Fruit fly (Drosophila melanogaster) whole organism, embryonic: ENCODE data around the gene CG11396.

ENCODE experiments used
- BtbVII ChIP-seq: fragments of 200-800 bp; sonication (Bioruptor generic); optimal IDR thresholded peaks from 3 replicates; lab custom pipeline; 2017; ENCODE audit warnings: missing biosample characterization, mild to moderate bottlenecking, missing genetic modification characterization
- CG10565 ChIP-seq: fragments of 200-800 bp; sonication (Bioruptor generic); optimal IDR thresholded peaks from 3 replicates; lab custom pipeline; 2016; ENCODE audit warnings: missing biosample characterization, mild to moderate bottlenecking, missing genetic modification characterization
- CG13624 ChIP-seq: fragments of 200-800 bp; sonication (Bioruptor generic); optimal IDR thresholded peaks from 2 replicates; lab custom pipeline; 2016; ENCODE audit warnings: missing biosample characterization, missing genetic modification characterization
- CG14860 ChIP-seq: fragments of 200-800 bp; sonication (Bioruptor generic); IDR thresholded peaks from 3 replicates; pipeline ENCODE4 v1.3.6; 2022; ENCODE audit warnings: missing biosample characterization, missing genetic modification characterization; ENCODE audit not compliant: partially characterized antibody
- CG1603 ChIP-seq: fragments of 200-800 bp; sonication (Bioruptor generic); optimal IDR thresholded peaks from 2 replicates; lab custom pipeline; 2019; ENCODE audit warnings: missing biosample characterization, mild to moderate bottlenecking, missing genetic modification characterization, moderate library complexity
- CG17328 ChIP-seq: fragments of 200-800 bp; sonication (Bioruptor generic); IDR thresholded peaks from 2 replicates; pipeline ENCODE4 v1.3.6; 2022; ENCODE audit warnings: missing biosample characterization, missing genetic modification characterization
- CG32767 ChIP-seq: fragments of 200-800 bp; sonication (Bioruptor generic); IDR thresholded peaks from 2 replicates; pipeline ENCODE4 v1.3.6; 2022; ENCODE audit warnings: missing biosample characterization, missing genetic modification characterization
- CG4854 ChIP-seq: fragments of 200-800 bp; sonication (Bioruptor generic); optimal IDR thresholded peaks from 2 replicates; lab custom pipeline; 2016; ENCODE audit warnings: missing biosample characterization, missing genetic modification characterization, inconsistent platforms
- CG6272 ChIP-seq: fragments of 200-800 bp; sonication (Bioruptor generic); IDR thresholded peaks from 2 replicates; pipeline ENCODE4 v1.3.6; 2022; ENCODE audit warnings: missing biosample characterization, missing genetic modification characterization
- CG7928 ChIP-seq: fragments of 200-800 bp; sonication (Bioruptor generic); optimal IDR thresholded peaks from 2 replicates; lab custom pipeline; 2017; ENCODE audit warnings: missing biosample characterization, mild to moderate bottlenecking, missing genetic modification characterization
- CG9797 ChIP-seq: fragments of 200-800 bp; sonication (Bioruptor generic); optimal IDR thresholded peaks from 3 replicates; lab custom pipeline; 2018; ENCODE audit warnings: missing biosample characterization, mild to moderate bottlenecking, missing genetic modification characterization
- D19A ChIP-seq: fragments of 200-800 bp; optimal IDR thresholded peaks from 3 replicates; lab custom pipeline; 2019; ENCODE audit warnings: missing biosample characterization, mild to moderate bottlenecking, missing genetic modification characterization, moderate library complexity
- D19B ChIP-seq: fragments of 200-800 bp; sonication (Bioruptor generic); optimal IDR thresholded peaks from 2 replicates; lab custom pipeline; 2017; ENCODE audit warnings: missing biosample characterization, mild to moderate bottlenecking, missing genetic modification characterization
- Dbx ChIP-seq: fragments of 200-800 bp; sonication (Bioruptor generic); IDR thresholded peaks from 3 replicates; pipeline ENCODE4 v1.3.6; 2022; ENCODE audit warnings: missing biosample characterization, missing genetic modification characterization
- Ets97D ChIP-seq: fragments of 200-800 bp; sonication (Bioruptor generic); optimal IDR thresholded peaks from 3 replicates; lab custom pipeline; 2016; ENCODE audit warnings: missing biosample characterization, missing genetic modification characterization
- Gug ChIP-seq: fragments of 200-800 bp; sonication (Bioruptor generic); IDR thresholded peaks from 4 replicates; pipeline ENCODE4 v1.3.6; 2022; ENCODE audit warnings: missing biosample characterization, missing genetic modification characterization
- H2.0 ChIP-seq: fragments of 200-800 bp; sonication (Bioruptor generic); IDR thresholded peaks from 2 replicates; pipeline ENCODE4 v1.3.6; 2022; ENCODE audit warnings: missing biosample characterization, missing genetic modification characterization
- HLH3B ChIP-seq: fragments of 200-800 bp; sonication (Bioruptor generic); IDR thresholded peaks from 2 replicates; pipeline ENCODE4 v1.3.6; 2022; ENCODE audit warnings: missing biosample characterization, missing genetic modification characterization
- Opbp ChIP-seq: fragments of 200-800 bp; sonication (Bioruptor generic); IDR thresholded peaks from 3 replicates; pipeline ENCODE4 v1.3.6; 2022; ENCODE audit warnings: missing biosample characterization, missing genetic modification characterization; ENCODE audit not compliant: partially characterized antibody
- Pdp1 ChIP-seq, 2 experiments: fragments of 200-800 bp; sonication (Bioruptor generic); optimal IDR thresholded peaks; 3 replicates each; lab custom pipeline; 2016; ENCODE audit warnings: missing biosample characterization in 2 of 2, missing genetic modification characterization in 2 of 2, mild to moderate bottlenecking in 1 of 2, moderate library complexity in 1 of 2
- Poxn ChIP-seq: fragments of 200-800 bp; sonication (Bioruptor generic); IDR thresholded peaks from 2 replicates; pipeline ENCODE4 v1.3.6; 2022; ENCODE audit warnings: missing biosample characterization, missing genetic modification characterization
- Rfx ChIP-seq: fragments of 200-800 bp; sonication (Bioruptor generic); IDR thresholded peaks from 2 replicates; pipeline ENCODE4 v1.3.6; 2022; ENCODE audit warnings: missing biosample characterization, missing genetic modification characterization
- Sox102F ChIP-seq: fragments of 200-800 bp; sonication (Bioruptor generic); optimal IDR thresholded peaks from 2 replicates; lab custom pipeline; 2018; ENCODE audit warnings: missing biosample characterization, mild to moderate bottlenecking, missing genetic modification characterization, moderate library complexity
- az2 ChIP-seq: fragments of 200-800 bp; sonication (Bioruptor generic); optimal IDR thresholded peaks from 3 replicates; lab custom pipeline; 2016; ENCODE audit warnings: missing biosample characterization, missing genetic modification characterization
- cas ChIP-seq: fragments of 200-800 bp; sonication (Bioruptor generic); IDR thresholded peaks from 2 replicates; pipeline ENCODE4 v1.3.6; 2022; ENCODE audit warnings: missing biosample characterization, missing genetic modification characterization
- cg ChIP-seq: fragments of 200-800 bp; sonication (Bioruptor generic); optimal IDR thresholded peaks from 3 replicates; lab custom pipeline; 2019; ENCODE audit warnings: missing biosample characterization, mild to moderate bottlenecking, missing genetic modification characterization, moderate library complexity
- chm ChIP-seq: fragments of 200-800 bp; sonication (Bioruptor generic); IDR thresholded peaks from 2 replicates; pipeline ENCODE4 v1.3.6; 2022; ENCODE audit warnings: missing biosample characterization, missing genetic modification characterization
- dimm ChIP-seq: fragments of 200-800 bp; sonication (Bioruptor generic); IDR thresholded peaks from 2 replicates; pipeline ENCODE4 v1.3.6; 2022; ENCODE audit warnings: missing biosample characterization, missing genetic modification characterization
- disco-r ChIP-seq: fragments of 200-800 bp; sonication (Bioruptor generic); optimal IDR thresholded peaks from 2 replicates; lab custom pipeline; 2016; ENCODE audit warnings: missing biosample characterization, missing genetic modification characterization
- hbn ChIP-seq: fragments of 200-800 bp; sonication (Bioruptor generic); IDR thresholded peaks from 2 replicates; pipeline ENCODE4 v1.3.6; 2022; ENCODE audit warnings: missing biosample characterization, missing genetic modification characterization; ENCODE audit not compliant: partially characterized antibody
- lbe ChIP-seq: fragments of 200-800 bp; sonication (Bioruptor generic); optimal IDR thresholded peaks from 2 replicates; lab custom pipeline; 2016; ENCODE audit warnings: missing biosample characterization, mild to moderate bottlenecking, missing genetic modification characterization
- nerfin-1 ChIP-seq: fragments of 200-800 bp; sonication (Bioruptor generic); optimal IDR thresholded peaks from 3 replicates; lab custom pipeline; 2019; ENCODE audit warnings: missing biosample characterization, mild to moderate bottlenecking, missing genetic modification characterization, moderate library complexity
- nerfin-2 ChIP-seq: fragments of 200-800 bp; sonication (Bioruptor generic); IDR thresholded peaks from 2 replicates; pipeline ENCODE4 v1.3.6; 2022; ENCODE audit warnings: missing biosample characterization, missing genetic modification characterization; ENCODE audit not compliant: partially characterized antibody
- onecut ChIP-seq: fragments of 200-800 bp; sonication (Bioruptor generic); IDR thresholded peaks from 2 replicates; pipeline ENCODE4 v1.3.6; 2022; ENCODE audit warnings: missing biosample characterization, missing genetic modification characterization
- otp ChIP-seq: fragments of 200-800 bp; sonication (Bioruptor generic); IDR thresholded peaks from 3 replicates; pipeline ENCODE4, ENCODE4 v1.3.6; 2022; ENCODE audit warnings: missing biosample characterization, missing genetic modification characterization
- sug ChIP-seq: fragments of 200-800 bp; optimal IDR thresholded peaks from 2 replicates; lab custom pipeline; 2019; ENCODE audit warnings: missing biosample characterization, mild to moderate bottlenecking, missing genetic modification characterization, moderate library complexity
- zen2 ChIP-seq: fragments of 200-800 bp; sonication (Bioruptor generic); IDR thresholded peaks from 3 replicates; pipeline ENCODE4 v1.3.6; 2022; ENCODE audit warnings: missing biosample characterization, missing genetic modification characterization; ENCODE audit not compliant: partially characterized antibody
- zfh2 ChIP-seq: fragments of 200-800 bp; sonication (Bioruptor generic); optimal IDR thresholded peaks from 2 replicates; lab custom pipeline; 2016; ENCODE audit warnings: missing biosample characterization, missing genetic modification characterization

CG11396 gene

dm6 chr3L:20785742-20786427, 2.1 kb downstream of the CG11396 start, which contains the start of gene Pcif1 (continued):
- TF ChIP-seq Opbp (GFP tag; lab: Robert Waterston, UW) (peak; percentile 99), Gug (GFP tag; lab: Robert Waterston, UW) (peak; percentile 63; the same call in 2 of the 4 replicates), Pdp1 (GFP tag; optimal IDR thresholded peaks at IDR 0.05; lab: Kevin White, UChicago) (peak in 1 of 2 experiments; percentile 81), nerfin-2 (GFP tag; lab: Robert Waterston, UW) (peak; percentile 98), dimm (no peak), H2.0 (no peak), D19B (GFP tag; lab: Kevin White, UChicago) (no peak), CG13624 (GFP tag; lab: Kevin White, UChicago) (no peak), CG4854 (peak; percentile 22), lbe (GFP tag; lab: Kevin White, UChicago) (peak; percentile 69), Dbx (peak; percentile 76; the same call in 2 of the 3 replicates), BtbVII (GFP tag; lab: Kevin White, UChicago) (no peak), CG14860 (GFP tag; lab: Robert Waterston, UW) (peak; percentile 99), cas (GFP tag; lab: Robert Waterston, UW) (0 out of 2 replicates have a peak, but pooled peaks have one; percentile 31), onecut (GFP tag; lab: Robert Waterston, UW) (peak; percentile 15; the same call in 1 of the 2 replicates), Sox102F (GFP tag; lab: Kevin White, UChicago) (no peak), disco-r (GFP tag; lab: Kevin White, UChicago) (no peak), otp (GFP tag; lab: Robert Waterston, UW) (no peak), az2 (GFP tag; lab: Kevin White, UChicago) (no peak), HLH3B (GFP tag; lab: Robert Waterston, UW) (no peak), CG10565 (GFP tag; lab: Kevin White, UChicago) (no peak), Rfx (GFP tag; lab: Robert Waterston, UW) (peak; percentile 54), CG1603 (peak; percentile 65), zen2 (peak; percentile 99), CG32767 (GFP tag; lab: Robert Waterston, UW) (peak; percentile 63), cg (GFP tag; lab: Kevin White, UChicago) (peak; percentile 18), Poxn (GFP tag; lab: Robert Waterston, UW) (no peak), sug (tag; lab: Kevin White, UChicago) (peak; percentile 37), D19A (tag; lab: Kevin White, UChicago) (peak; percentile 72), CG17328 (GFP tag; lab: Robert Waterston, UW) (no peak), chm (GFP tag; lab: Robert Waterston, UW) (peak; percentile 37; the same call in 1 of the 2 replicates), CG9797 (GFP tag; lab: Kevin White, UChicago) (peak; percentile 52), Ets97D (GFP tag; lab: Kevin White, UChicago) (peak; percentile 52), nerfin-1 (tag; lab: Kevin White, UChicago) (peak; percentile 53), hbn (GFP tag; lab: Robert Waterston, UW) (peak; percentile 99), CG6272 (GFP tag; lab: Robert Waterston, UW) (peak; percentile 62), CG7928 (GFP tag; lab: Kevin White, UChicago) (no peak), zfh2 (no peak)
